Worm (Caenorhabditis elegans) whole organism, midembryonic: Measurements from ENCODE around the gene T26C11.4.

Experiments
- T22C8.4 ChIP-seq: fragments of 200-800 bp; sonication (Bioruptor generic); IDR thresholded peaks from 2 replicates; pipeline ENCODE4 v1.3.6; 2022; ENCODE audit warnings: missing genetic modification characterization, missing compliant biosample characterization
- cog-1 ChIP-seq: sonication (generic microtip); optimal IDR thresholded peaks from 2 replicates; lab custom pipeline; 2016; ENCODE audit warnings: missing genetic modification characterization, missing compliant biosample characterization
- flt-1 ChIP-seq: fragments of 200-800 bp; sonication (Bioruptor generic); IDR thresholded peaks from 2 replicates; pipeline ENCODE4 v1.3.6; 2022; ENCODE audit warnings: missing genetic modification characterization, missing compliant biosample characterization
- klf-2 ChIP-seq: fragments of 200-800 bp; sonication (Bioruptor generic); conservative IDR thresholded peaks from 2 replicates; pipeline ENCODE4 v1.3.6; 2022; ENCODE audit warnings: missing genetic modification reagents, missing genetic modification characterization, missing compliant biosample characterization
- med-1 ChIP-seq: sonication (generic microtip); optimal IDR thresholded peaks from 2 replicates; lab custom pipeline; 2017; ENCODE audit warnings: missing genetic modification characterization, mild to moderate bottlenecking, missing compliant biosample characterization, antibody characterized with exemption, missing genetic modification reagents; ENCODE audit not compliant: insufficient read depth
- ref-1 ChIP-seq: fragments of 200-800 bp; sonication (Bioruptor generic); conservative IDR thresholded peaks from 2 replicates; pipeline ENCODE4 v1.3.6; 2022; ENCODE audit warnings: missing genetic modification reagents, missing genetic modification characterization, missing compliant biosample characterization
- tab-1 ChIP-seq: fragments of 200-800 bp; sonication (Bioruptor generic); IDR thresholded peaks from 2 replicates; pipeline ENCODE4 v1.3.6; 2022; ENCODE audit warnings: missing genetic modification characterization, missing compliant biosample characterization
- ztf-23 ChIP-seq: fragments of 200-800 bp; sonication (Bioruptor generic); IDR thresholded peaks from 2 replicates; pipeline ENCODE4 v1.3.6; 2022; ENCODE audit warnings: missing genetic modification reagents, missing genetic modification characterization, missing compliant biosample characterization
- ztf-29 ChIP-seq: fragments of 200-800 bp; sonication (Bioruptor generic); IDR thresholded peaks from 2 replicates; pipeline ENCODE4 v1.3.6; 2022; ENCODE audit warnings: missing genetic modification reagents, missing genetic modification characterization, missing compliant biosample characterization

The T26C11.4 gene

DNA sequence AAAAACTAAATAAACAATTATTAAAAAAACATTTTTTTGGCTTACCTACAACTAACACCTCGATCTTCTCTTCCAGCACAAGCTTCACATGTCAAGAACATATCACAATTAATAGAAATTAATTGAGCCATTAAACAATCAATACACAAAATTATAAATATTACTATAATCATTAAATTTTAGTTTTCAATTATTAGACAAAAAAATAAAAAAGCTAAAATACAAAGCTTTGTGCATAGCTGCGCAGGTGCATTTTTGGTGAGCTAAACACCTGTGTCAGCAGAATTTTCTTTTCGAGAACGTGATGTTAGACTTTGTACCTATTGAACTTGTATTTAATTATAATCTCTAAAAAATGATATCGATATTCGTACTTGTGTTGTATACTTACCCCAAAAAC lies 15.4 kb downstream of the T26C11.4 start, which contains the start of gene C14E2.6:
Gene C14E2.6, minus strand, starts transcription at position 101 of the 400 bp plus-strand sequence.
- TF ChIP-seq flt-1 (GFP tag; lab: Robert Waterston, UW), result no peak
- no peak for TF ChIP-seq tab-1 (GFP tag; lab: Robert Waterston, UW)
- no peak for TF ChIP-seq T22C8.4
- TF ChIP-seq ref-1 (GFP tag; lab: Robert Waterston, UW), result no peak
- TF ChIP-seq ztf-23 (GFP tag; lab: Robert Waterston, UW), result no peak
- TF ChIP-seq klf-2 (GFP tag; lab: Robert Waterston, UW), result no peak
- no peak for TF ChIP-seq cog-1 (tag; lab: Kevin White, UChicago)
- no peak for TF ChIP-seq ztf-29
- TF ChIP-seq med-1 (GFP tag; lab: Kevin White, UChicago), result no peak

DNA sequence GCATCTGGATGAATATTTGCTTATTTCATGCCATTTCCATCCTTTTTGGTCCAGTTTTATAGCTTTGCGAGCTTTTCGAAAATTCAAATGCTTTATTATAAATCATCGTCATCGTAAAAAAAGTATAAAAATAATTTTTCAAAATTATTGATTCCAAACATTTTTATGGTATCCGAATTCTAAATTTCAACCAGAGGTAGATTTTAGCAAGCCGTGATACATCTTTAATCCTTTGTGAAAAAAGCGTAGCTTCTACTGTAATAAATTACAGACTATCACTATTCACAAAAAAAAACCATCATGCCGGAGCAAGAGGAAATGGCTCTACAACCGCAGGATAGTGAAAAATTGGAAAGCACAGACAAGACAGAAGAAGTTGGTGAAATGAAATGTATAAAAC lies 19.2 kb downstream of the T26C11.4 start, which contains the start of gene C14E2.1:
Gene C14E2.1, plus strand, starts transcription at position 301 of the 400 bp plus-strand sequence.
- no peak for TF ChIP-seq ztf-29
- no peak for TF ChIP-seq flt-1 (GFP tag; lab: Robert Waterston, UW)
- TF ChIP-seq med-1 (GFP tag; lab: Kevin White, UChicago), result no peak
- TF ChIP-seq cog-1 (tag; lab: Kevin White, UChicago), result no peak
- no peak for TF ChIP-seq klf-2 (GFP tag; lab: Robert Waterston, UW)
- no peak for TF ChIP-seq ref-1 (GFP tag; lab: Robert Waterston, UW)
- TF ChIP-seq T22C8.4, result no peak

ce11 chrX:1825290-1825832 lies 20.0 kb downstream of the T26C11.4 start, which contains the start of gene C14E2.5:
Gene C14E2.5 (minus strand): TSS chrX:1825340.
- TF ChIP-seq T22C8.4 (no peak), ztf-29 (no peak), flt-1 (GFP tag; lab: Robert Waterston, UW) (no peak), cog-1 (tag; lab: Kevin White, UChicago) (no peak), tab-1 (GFP tag; lab: Robert Waterston, UW) (no peak), med-1 (GFP tag; lab: Kevin White, UChicago) (no peak), ref-1 (GFP tag; lab: Robert Waterston, UW) (no peak), klf-2 (GFP tag; lab: Robert Waterston, UW) (no peak), ztf-23 (GFP tag; lab: Robert Waterston, UW) (no peak)

DNA sequence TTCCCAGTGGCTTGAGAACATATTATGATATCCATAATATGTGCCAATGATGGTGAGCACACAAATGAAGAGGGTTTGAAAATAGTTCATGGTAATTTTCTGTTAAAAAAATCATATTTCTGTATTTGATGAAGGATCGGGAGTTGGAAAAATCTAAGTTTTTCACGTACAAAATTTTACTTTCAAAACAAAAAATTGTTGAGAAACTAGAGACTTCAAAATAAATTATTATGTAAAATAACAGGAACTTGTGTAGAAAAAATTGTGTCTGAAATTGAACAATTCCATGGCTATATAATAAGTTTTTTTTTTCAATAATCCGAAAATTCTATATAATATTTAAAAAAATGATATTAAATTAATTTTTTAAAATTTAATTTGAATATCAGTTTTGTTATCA lies 24.1 kb downstream of the T26C11.4 start, which contains the start of gene C14E2.4:
Gene C14E2.4, minus strand, starts transcription at position 101 of the 400 bp plus-strand sequence.
- TF ChIP-seq cog-1 (tag; lab: Kevin White, UChicago) (no peak), med-1 (GFP tag; lab: Kevin White, UChicago) (no peak), tab-1 (GFP tag; lab: Robert Waterston, UW) (no peak), T22C8.4 (no peak)

- no peak for TF ChIP-seq ztf-23 (GFP tag; lab: Robert Waterston, UW)
- TF ChIP-seq klf-2 (GFP tag; lab: Robert Waterston, UW), result no peak
- no peak for TF ChIP-seq med-1 (GFP tag; lab: Kevin White, UChicago)
These were observed 29.2 kb downstream of the T26C11.4 start, which contains the start of gene C14E2.7 for ce11 chrX:1816106-1816505. Gene C14E2.7 (plus strand): TSS chrX:1816406.

DNA sequence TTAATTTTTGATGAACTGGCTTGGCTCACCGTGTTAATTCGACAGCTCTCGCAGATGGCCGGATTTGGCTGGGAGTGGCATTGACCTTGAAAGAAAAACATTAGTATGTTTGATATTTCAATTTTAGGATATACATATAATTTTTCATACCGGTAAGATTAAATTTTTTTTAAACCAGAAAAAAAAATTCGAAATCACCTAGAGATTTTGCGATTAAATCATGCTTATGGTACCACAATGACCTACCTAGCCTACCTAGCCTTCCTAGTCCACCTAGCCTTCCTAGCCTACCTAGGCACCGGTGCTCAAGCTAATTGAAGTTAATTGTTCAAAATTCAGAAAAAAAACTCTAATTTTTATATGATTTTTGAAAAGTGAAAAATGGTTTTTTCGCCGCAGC lies 33.9 kb downstream of the T26C11.4 start, which contains the start of gene C14E2.3:
Gene C14E2.3, minus strand, starts transcription at position 101 of the 400 bp plus-strand sequence.
- no peak for TF ChIP-seq ref-1 (GFP tag; lab: Robert Waterston, UW)
- no peak for TF ChIP-seq ztf-23 (GFP tag; lab: Robert Waterston, UW)
- TF ChIP-seq tab-1 (GFP tag; lab: Robert Waterston, UW), result no peak
- TF ChIP-seq flt-1 (GFP tag; lab: Robert Waterston, UW), result no peak
- TF ChIP-seq klf-2 (GFP tag; lab: Robert Waterston, UW), result no peak
- TF ChIP-seq cog-1 (tag; lab: Kevin White, UChicago), result no peak
- TF ChIP-seq med-1 (GFP tag; lab: Kevin White, UChicago), result no peak
- no peak for TF ChIP-seq ztf-29
- no peak for TF ChIP-seq T22C8.4

ce11 chrX:1800980-1801506 lies 44.3 kb downstream of the T26C11.4 start, which contains the start of gene C14E2.11:
Gene C14E2.11 (plus strand): TSS chrX:1801456.
- TF ChIP-seq med-1 (GFP tag; lab: Kevin White, UChicago), result no peak
- no peak for TF ChIP-seq klf-2 (GFP tag; lab: Robert Waterston, UW)
- no peak for TF ChIP-seq ztf-23 (GFP tag; lab: Robert Waterston, UW)
- no peak for TF ChIP-seq tab-1 (GFP tag; lab: Robert Waterston, UW)
- TF ChIP-seq flt-1 (GFP tag; lab: Robert Waterston, UW), result no peak
- TF ChIP-seq ztf-29, result no peak

ce11 chrX:1798543-1798942 lies 46.8 kb downstream of the T26C11.4 start:
- no peak for TF ChIP-seq med-1 (GFP tag; lab: Kevin White, UChicago)
- no peak for TF ChIP-seq ztf-23 (GFP tag; lab: Robert Waterston, UW)
- no peak for TF ChIP-seq klf-2 (GFP tag; lab: Robert Waterston, UW)
- TF ChIP-seq cog-1 (tag; lab: Kevin White, UChicago), result no peak
- no peak for TF ChIP-seq T22C8.4
- no peak for TF ChIP-seq ztf-29
- no peak for TF ChIP-seq flt-1 (GFP tag; lab: Robert Waterston, UW)
- TF ChIP-seq ref-1 (GFP tag; lab: Robert Waterston, UW), result no peak
- no peak for TF ChIP-seq tab-1 (GFP tag; lab: Robert Waterston, UW)

- TF ChIP-seq ztf-29, result no peak
- no peak for TF ChIP-seq flt-1 (GFP tag; lab: Robert Waterston, UW)
- no peak for TF ChIP-seq klf-2 (GFP tag; lab: Robert Waterston, UW)
- TF ChIP-seq T22C8.4, result no peak
- no peak for TF ChIP-seq med-1 (GFP tag; lab: Kevin White, UChicago)
- no peak for TF ChIP-seq cog-1 (tag; lab: Kevin White, UChicago)
- TF ChIP-seq ref-1 (GFP tag; lab: Robert Waterston, UW), result no peak
These were observed 49.3 kb downstream of the T26C11.4 start for ce11 chrX:1796067-1796466.
